Fruit fly (Drosophila melanogaster) whole organism, pupa: ENCODE data around the gene CG42346.

Source experiments
- CG12605 ChIP-seq: fragments of 200-800 bp; sonication (Bioruptor generic); IDR thresholded peaks from 2 replicates; pipeline ENCODE4 v1.3.6; 2022; ENCODE audit warnings: missing biosample characterization, missing genetic modification characterization
- CG15710 ChIP-seq: fragments of 200-800 bp; sonication (Bioruptor generic); optimal IDR thresholded peaks from 2 replicates; lab custom pipeline; 2018; ENCODE audit warnings: missing biosample characterization, mild to moderate bottlenecking, missing genetic modification characterization, moderate library complexity
- CG34367 ChIP-seq: fragments of 200-800 bp; sonication (Bioruptor generic); optimal IDR thresholded peaks from 2 replicates; lab custom pipeline; 2018; ENCODE audit warnings: missing biosample characterization, mild to moderate bottlenecking, missing genetic modification characterization
- CG8159 ChIP-seq: fragments of 200-800 bp; sonication (Bioruptor generic); optimal IDR thresholded peaks from 3 replicates; lab custom pipeline; 2018; ENCODE audit warnings: missing biosample characterization, mild to moderate bottlenecking, missing genetic modification characterization, moderate library complexity
- CG8301 ChIP-seq: fragments of 200-800 bp; sonication (Bioruptor generic); optimal IDR thresholded peaks from 2 replicates; lab custom pipeline; 2018; ENCODE audit warnings: missing biosample characterization, mild to moderate bottlenecking, missing genetic modification characterization
- CG9948 ChIP-seq: fragments of 200-800 bp; sonication (Bioruptor generic); optimal IDR thresholded peaks from 2 replicates; lab custom pipeline; 2018; ENCODE audit warnings: missing biosample characterization, mild to moderate bottlenecking, missing genetic modification characterization, moderate library complexity
- EcR ChIP-seq: fragments of 200-800 bp; sonication (Bioruptor generic); optimal IDR thresholded peaks from 3 replicates; lab custom pipeline; 2019; ENCODE audit warnings: missing biosample characterization, missing genetic modification characterization, mild to moderate bottlenecking, moderate library complexity, missing genetic modification reagents
- Pif1A ChIP-seq: fragments of 200-800 bp; sonication (Bioruptor generic); optimal IDR thresholded peaks from 3 replicates; lab custom pipeline; 2016; ENCODE audit warnings: missing biosample characterization, missing genetic modification characterization
- Pif1B ChIP-seq: fragments of 200-800 bp; sonication (Bioruptor generic); optimal IDR thresholded peaks from 3 replicates; lab custom pipeline; 2016; ENCODE audit warnings: missing biosample characterization, missing genetic modification characterization
- Snoo ChIP-seq: fragments of 200-800 bp; sonication (Bioruptor generic); optimal IDR thresholded peaks from 3 replicates; lab custom pipeline; 2017; ENCODE audit warnings: missing biosample characterization, mild to moderate bottlenecking, missing genetic modification characterization, inconsistent platforms
- fd96Ca ChIP-seq: fragments of 200-800 bp; sonication (Bioruptor generic); IDR thresholded peaks from 3 replicates; pipeline ENCODE4 v1.3.6; 2022; ENCODE audit warnings: missing biosample characterization, missing genetic modification characterization
- rn ChIP-seq: fragments of 200-800 bp; sonication (Bioruptor generic); IDR thresholded peaks from 2 replicates; pipeline ENCODE4 v1.3.6; 2022; ENCODE audit warnings: missing biosample characterization, missing genetic modification characterization

dm6 chrX:22847247-22847646 is 15.0 kb downstream of the CG42346 start:
- no peak for TF ChIP-seq Pif1B (GFP tag; lab: Kevin White, UChicago)
- TF ChIP-seq CG12605 (GFP tag; lab: Robert Waterston, UW) = no peak
- TF ChIP-seq CG8301 = peak; percentile 45
- peak; percentile 19 for TF ChIP-seq CG8159 (tag; lab: Kevin White, UChicago)
- no peak for TF ChIP-seq Snoo (tag; lab: Kevin White, UChicago)
- no peak for TF ChIP-seq Pif1A
- TF ChIP-seq CG9948 = no peak
- no peak for TF ChIP-seq rn (GFP tag; lab: Robert Waterston, UW)
- TF ChIP-seq fd96Ca (GFP tag; lab: Robert Waterston, UW) = no peak
- TF ChIP-seq CG34367 = no peak
- no peak for TF ChIP-seq EcR
- no peak for TF ChIP-seq CG15710
